Worm (Caenorhabditis elegans): Measurements from ENCODE around the gene acc-1.
A peak's percentile ranks its signal among the peaks of the same experiment; 100 is the strongest.

Gene acc-1

DNA sequence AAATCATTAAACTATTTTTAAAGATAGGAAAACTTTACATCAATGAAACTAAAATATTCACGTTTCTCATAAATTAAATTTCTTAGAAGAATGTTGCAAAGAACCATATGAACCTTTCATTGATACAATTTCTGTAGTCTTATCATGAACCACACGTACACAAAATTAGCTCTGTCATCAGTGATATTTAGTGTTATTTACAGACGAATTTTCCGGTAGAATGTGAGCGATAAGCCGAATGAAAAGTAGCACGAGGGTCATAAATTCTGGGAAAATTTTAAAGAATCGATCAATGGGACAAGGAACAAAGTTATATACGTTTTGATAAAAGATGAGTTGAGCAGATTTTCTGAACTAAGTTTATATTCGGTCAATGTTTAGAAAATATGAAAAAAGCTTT is 18.7 kb downstream of the acc-1 start:
- no peak for TF ChIP-seq nhr-77 (tag; optimal IDR thresholded peaks at IDR 0.05)
- no peak for TF ChIP-seq Y55F3AM.14 (GFP tag; optimal IDR thresholded peaks at IDR 0.05)
- no peak for TF ChIP-seq lin-39 (tag; optimal IDR thresholded peaks at IDR 0.05)
- no peak for TF ChIP-seq ztf-4 (tag; optimal IDR thresholded peaks at IDR 0.05)
- no peak for TF ChIP-seq lin-13 (GFP tag; optimal IDR thresholded peaks at IDR 0.05)
- TF ChIP-seq unc-55 (GFP tag; optimal IDR thresholded peaks at IDR 0.05): no peak
- TF ChIP-seq sma-9 (GFP tag; optimal IDR thresholded peaks at IDR 0.05): peak; percentile 75
- no peak for TF ChIP-seq sma-9 (tag; optimal IDR thresholded peaks at IDR 0.05)
- no peak for TF ChIP-seq nhr-12 (tag; optimal IDR thresholded peaks at IDR 0.05)
- peak; percentile 71 for TF ChIP-seq crh-2 (tag; optimal IDR thresholded peaks at IDR 0.05)
- TF ChIP-seq gmeb-1 (tag; optimal IDR thresholded peaks at IDR 0.05): peak; percentile 13
- TF ChIP-seq peb-1 (tag; optimal IDR thresholded peaks at IDR 0.05): no peak
- TF ChIP-seq lin-11 (tag; optimal IDR thresholded peaks at IDR 0.05): no peak
- TF ChIP-seq mbf-1 (tag; optimal IDR thresholded peaks at IDR 0.05): no peak
- no peak for TF ChIP-seq R02D3.7 (tag; optimal IDR thresholded peaks at IDR 0.05)
- TF ChIP-seq fos-1 (tag; optimal IDR thresholded peaks at IDR 0.05): peak; percentile 73
- no peak for TF ChIP-seq nhr-11 (tag; optimal IDR thresholded peaks at IDR 0.05)
- no peak for TF ChIP-seq zag-1 (tag; optimal IDR thresholded peaks at IDR 0.05)
- TF ChIP-seq aly-2 (tag; optimal IDR thresholded peaks at IDR 0.05): no peak
- TF ChIP-seq nhr-23 (tag; optimal IDR thresholded peaks at IDR 0.05): no peak
- no peak for TF ChIP-seq alr-1 (tag; optimal IDR thresholded peaks at IDR 0.05)
- TF ChIP-seq F13H6.1 (tag; optimal IDR thresholded peaks at IDR 0.05): peak; percentile 32
- no peak for TF ChIP-seq elt-3 (tag; optimal IDR thresholded peaks at IDR 0.05)
- TF ChIP-seq lsy-2 (tag; optimal IDR thresholded peaks at IDR 0.05): no peak
- no peak for TF ChIP-seq egl-27 (tag; optimal IDR thresholded peaks at IDR 0.05)
- peak; percentile 32 for TF ChIP-seq nhr-129 (tag; optimal IDR thresholded peaks at IDR 0.05)
- TF ChIP-seq sem-4 (tag; optimal IDR thresholded peaks at IDR 0.05): no peak
- TF ChIP-seq ztf-1 (GFP tag; conservative IDR thresholded peaks at IDR 0.05): no peak
- TF ChIP-seq mdl-1 (tag; optimal IDR thresholded peaks at IDR 0.05): peak in 1 of 2 experiments; percentile 30
- TF ChIP-seq ztf-11 (tag; optimal IDR thresholded peaks at IDR 0.05): no peak
- no peak for TF ChIP-seq ZK546.5 (tag; optimal IDR thresholded peaks at IDR 0.05)
- no peak for TF ChIP-seq snpc-4 (tag; optimal IDR thresholded peaks at IDR 0.05)
- TF ChIP-seq skn-1 (tag; optimal IDR thresholded peaks at IDR 0.05): no peak
- no peak for TF ChIP-seq blmp-1 (tag; optimal IDR thresholded peaks at IDR 0.05; ENCODE audit: insufficient read depth)
- TF ChIP-seq nhr-237 (tag; optimal IDR thresholded peaks at IDR 0.05): no peak
- no peak for TF ChIP-seq nhr-21 (tag; optimal IDR thresholded peaks at IDR 0.05)
- TF ChIP-seq dmd-4 (tag; optimal IDR thresholded peaks at IDR 0.05): no peak
- TF ChIP-seq elt-1 (tag; optimal IDR thresholded peaks at IDR 0.05): no peak
- no peak for TF ChIP-seq nhr-6 (tag; optimal IDR thresholded peaks at IDR 0.05)
- TF ChIP-seq sma-3 (GFP tag; optimal IDR thresholded peaks at IDR 0.05): no peak
- no peak for TF ChIP-seq C34F6.9 (tag; optimal IDR thresholded peaks at IDR 0.05)
- no peak for TF ChIP-seq nhr-10 (tag; optimal IDR thresholded peaks at IDR 0.05)
- no peak for TF ChIP-seq ama-1 (optimal IDR thresholded peaks at IDR 0.05)
- no peak for TF ChIP-seq unc-62 (GFP tag; optimal IDR thresholded peaks at IDR 0.05)
- TF ChIP-seq mab-5 (tag; optimal IDR thresholded peaks at IDR 0.05): no peak
- no peak for TF ChIP-seq ceh-16 (tag; optimal IDR thresholded peaks at IDR 0.05)
- TF ChIP-seq ceh-82 (tag; optimal IDR thresholded peaks at IDR 0.05): no peak
- TF ChIP-seq unc-39 (tag; optimal IDR thresholded peaks at IDR 0.05): no peak
- TF ChIP-seq nhr-25 (tag; optimal IDR thresholded peaks at IDR 0.05): no peak

Measured in whole organism, L2 larva.